Fruit fly (Drosophila melanogaster): ENCODE measurements around the gene CG33177.
A peak's percentile ranks its signal among the peaks of the same experiment; 100 is the strongest.

CG33177 gene

dm6 chrX:15070137-15070536 lies 11.0 kb upstream of the CG33177 start:
- TF ChIP-seq CG9948 (tag; optimal IDR thresholded peaks at IDR 0.05) (no peak), D1 (tag; optimal IDR thresholded peaks at IDR 0.05) (no peak), Ets98B (GFP tag; IDR thresholded peaks at IDR 0.05) (no peak), EcR (GFP tag; optimal IDR thresholded peaks at IDR 0.05) (no peak), CG4496 (GFP tag; IDR thresholded peaks at IDR 0.05) (no peak), CG15710 (tag; optimal IDR thresholded peaks at IDR 0.05) (no peak), gl (tag; optimal IDR thresholded peaks at IDR 0.05) (no peak), CG8159 (tag; optimal IDR thresholded peaks at IDR 0.05) (no peak), Snoo (tag; optimal IDR thresholded peaks at IDR 0.05) (no peak), CG13204 (GFP tag; optimal IDR thresholded peaks at IDR 0.05) (no peak), CG34367 (tag; optimal IDR thresholded peaks at IDR 0.05) (no peak), rn (GFP tag; IDR thresholded peaks at IDR 0.05) (no peak), Pif1A (GFP tag; optimal IDR thresholded peaks at IDR 0.05) (no peak), CG32121 (GFP tag; IDR thresholded peaks at IDR 0.05) (no peak)

dm6 chrX:15070811-15071479 lies 10.2 kb upstream of the CG33177 start:
- TF ChIP-seq CG8301 (tag; optimal IDR thresholded peaks at IDR 0.05) (peak; percentile 25), CG15710 (tag; optimal IDR thresholded peaks at IDR 0.05) (peak; percentile 29), CG34367 (tag; optimal IDR thresholded peaks at IDR 0.05) (peak; percentile 12), CG13204 (GFP tag; optimal IDR thresholded peaks at IDR 0.05) (no peak), Ets98B (GFP tag; IDR thresholded peaks at IDR 0.05) (peak; percentile 37; the same call in 1 of the 2 replicates), EcR (GFP tag; optimal IDR thresholded peaks at IDR 0.05) (peak; percentile 62), rn (GFP tag; IDR thresholded peaks at IDR 0.05) (no peak), CG8159 (tag; optimal IDR thresholded peaks at IDR 0.05) (peak; percentile 37), Snoo (tag; optimal IDR thresholded peaks at IDR 0.05) (peak; percentile 15), CG17806 (tag; optimal IDR thresholded peaks at IDR 0.05) (no peak), fd96Ca (GFP tag; IDR thresholded peaks at IDR 0.05) (peak; percentile 29; the same call in 1 of the 3 replicates), gl (tag; optimal IDR thresholded peaks at IDR 0.05) (peak; percentile 23), Pif1A (GFP tag; optimal IDR thresholded peaks at IDR 0.05) (peak; percentile 43), CG14655 (GFP tag; optimal IDR thresholded peaks at IDR 0.05) (peak; percentile 11)

dm6 chrX:15074646-15075351 lies 6.4 kb upstream of the CG33177 start:
- TF ChIP-seq EcR (GFP tag; optimal IDR thresholded peaks at IDR 0.05) (peak; percentile 51), CG8159 (tag; optimal IDR thresholded peaks at IDR 0.05) (peak; percentile 84), CG34367 (tag; optimal IDR thresholded peaks at IDR 0.05) (peak; percentile 82), gl (tag; optimal IDR thresholded peaks at IDR 0.05) (peak; percentile 88), rn (GFP tag; IDR thresholded peaks at IDR 0.05) (peak; percentile 67), CG32121 (GFP tag; IDR thresholded peaks at IDR 0.05) (peak; percentile 92), CG4496 (GFP tag; IDR thresholded peaks at IDR 0.05) (peak; percentile 91), CG10348 (GFP tag; IDR thresholded peaks at IDR 0.05) (no peak; the same call in 1 of the 2 replicates), Ets98B (GFP tag; IDR thresholded peaks at IDR 0.05) (peak; percentile 87), Pif1B (GFP tag; optimal IDR thresholded peaks at IDR 0.05) (peak; percentile 79), D1 (tag; optimal IDR thresholded peaks at IDR 0.05) (peak; percentile 61), CG9948 (tag; optimal IDR thresholded peaks at IDR 0.05) (peak; percentile 74), fd96Ca (GFP tag; IDR thresholded peaks at IDR 0.05) (peak; percentile 91), CG14655 (GFP tag; optimal IDR thresholded peaks at IDR 0.05) (peak; percentile 91), CG12605 (GFP tag; IDR thresholded peaks at IDR 0.05) (peak; percentile 69), Snoo (tag; optimal IDR thresholded peaks at IDR 0.05) (peak; percentile 71), CG15710 (tag; optimal IDR thresholded peaks at IDR 0.05) (peak; percentile 81), Pif1A (GFP tag; optimal IDR thresholded peaks at IDR 0.05) (peak; percentile 90), CG13204 (GFP tag; optimal IDR thresholded peaks at IDR 0.05) (peak; percentile 81), CG8301 (tag; optimal IDR thresholded peaks at IDR 0.05) (peak; percentile 88), CG17806 (tag; optimal IDR thresholded peaks at IDR 0.05) (peak; percentile 62)

dm6 chrX:15075485-15076037 lies 5.6 kb upstream of the CG33177 start:
- no peak for TF ChIP-seq CG15710 (tag; optimal IDR thresholded peaks at IDR 0.05)
- TF ChIP-seq gl (tag; optimal IDR thresholded peaks at IDR 0.05) = no peak
- TF ChIP-seq CG17806 (tag; optimal IDR thresholded peaks at IDR 0.05) = no peak
- peak; percentile 76 for TF ChIP-seq EcR (GFP tag; optimal IDR thresholded peaks at IDR 0.05)
- no peak for TF ChIP-seq Pif1A (GFP tag; optimal IDR thresholded peaks at IDR 0.05)
- TF ChIP-seq CG10348 (GFP tag; IDR thresholded peaks at IDR 0.05) = no peak

- TF ChIP-seq CG13204 (GFP tag; optimal IDR thresholded peaks at IDR 0.05) = peak; percentile 4
- TF ChIP-seq EcR (GFP tag; optimal IDR thresholded peaks at IDR 0.05) = no peak
- peak; percentile 12 for TF ChIP-seq Snoo (tag; optimal IDR thresholded peaks at IDR 0.05)
- TF ChIP-seq CG10348 (GFP tag; IDR thresholded peaks at IDR 0.05) = no peak
- TF ChIP-seq CG9948 (tag; optimal IDR thresholded peaks at IDR 0.05) = no peak
- 0 out of 2 replicates have a peak, but pooled peaks have one; percentile 18 for TF ChIP-seq CG32121 (GFP tag; IDR thresholded peaks at IDR 0.05)
- TF ChIP-seq rn (GFP tag; IDR thresholded peaks at IDR 0.05) = no peak
- peak; percentile 42 for TF ChIP-seq CG8159 (tag; optimal IDR thresholded peaks at IDR 0.05)
- peak; percentile 50; the same call in 1 of the 3 replicates for TF ChIP-seq fd96Ca (GFP tag; IDR thresholded peaks at IDR 0.05)
- peak; percentile 40 for TF ChIP-seq CG14655 (GFP tag; optimal IDR thresholded peaks at IDR 0.05)
- TF ChIP-seq Ets98B (GFP tag; IDR thresholded peaks at IDR 0.05) = peak; percentile 51
- TF ChIP-seq CG8301 (tag; optimal IDR thresholded peaks at IDR 0.05) = no peak
- peak; percentile 53; the same call in 2 of the 3 replicates for TF ChIP-seq CG4496 (GFP tag; IDR thresholded peaks at IDR 0.05)
- TF ChIP-seq Pif1B (GFP tag; optimal IDR thresholded peaks at IDR 0.05) = peak; percentile 37
- peak; percentile 9 for TF ChIP-seq CG15710 (tag; optimal IDR thresholded peaks at IDR 0.05)
- TF ChIP-seq D1 (tag; optimal IDR thresholded peaks at IDR 0.05) = no peak
- no peak for TF ChIP-seq Pif1A (GFP tag; optimal IDR thresholded peaks at IDR 0.05)
- peak; percentile 31 for TF ChIP-seq gl (tag; optimal IDR thresholded peaks at IDR 0.05)
- TF ChIP-seq CG34367 (tag; optimal IDR thresholded peaks at IDR 0.05) = peak; percentile 30
- peak; percentile 10 for TF ChIP-seq CG17806 (tag; optimal IDR thresholded peaks at IDR 0.05)
- TF ChIP-seq CG12605 (GFP tag; IDR thresholded peaks at IDR 0.05) = peak; percentile 50; the same call in 1 of the 2 replicates
Measured at dm6 chrX:15076038-15076575, 5.1 kb upstream of the CG33177 start, which contains the start of gene Lsd-2. Gene Lsd-2 (minus strand): TSS chrX:15076220.

All from whole organism, pupa.